Fruit fly (Drosophila melanogaster): ENCODE results near the gene Pdp.

The Pdp gene

DNA sequence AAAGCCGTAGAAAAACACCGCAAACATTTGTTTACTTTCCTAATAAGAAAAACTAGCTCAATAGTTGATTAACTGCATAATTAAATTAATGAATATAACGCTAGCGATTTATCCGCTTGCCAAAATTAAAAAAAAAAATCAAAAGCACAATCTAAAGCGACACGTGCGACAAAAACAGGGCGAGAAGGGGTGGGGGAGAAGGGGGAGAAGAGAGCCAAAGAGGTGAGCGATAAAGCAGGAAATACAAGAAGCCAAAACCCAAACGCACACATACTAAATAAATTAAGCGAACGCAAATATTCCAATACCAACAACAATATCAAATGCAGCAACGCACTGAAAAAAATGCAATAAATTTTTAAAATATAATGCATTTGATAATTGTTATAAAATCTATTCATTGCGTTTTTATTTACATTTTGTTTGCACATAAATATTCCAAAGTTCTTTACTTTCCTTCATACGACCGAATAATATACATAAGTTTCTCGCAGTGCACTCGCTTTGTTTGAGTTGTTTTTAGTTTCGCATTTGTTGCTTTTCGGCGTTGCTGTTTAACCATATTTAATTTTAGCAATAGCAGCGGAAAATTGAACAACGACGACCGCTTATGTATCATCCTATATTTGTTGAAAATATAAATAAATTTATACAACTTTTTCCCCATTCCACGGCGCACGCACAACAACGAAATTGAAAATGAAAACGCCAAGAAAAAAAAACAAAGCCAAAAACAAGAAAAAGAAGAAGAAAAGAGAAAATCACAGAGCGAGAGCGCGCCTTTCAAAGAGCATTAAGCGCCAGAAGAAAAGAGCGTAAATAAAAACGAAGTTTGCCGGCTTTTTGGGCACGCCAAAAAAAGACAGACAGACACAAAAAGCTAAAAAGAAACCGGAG, 36.2 kb downstream of the Pdp start (continued):
- peak; percentile 91 for TF ChIP-seq CG13624 (GFP tag; optimal IDR thresholded peaks at IDR 0.05)
- peak; percentile 67 for TF ChIP-seq ERR (GFP tag; optimal IDR thresholded peaks at IDR 0.05)
- TF ChIP-seq CG6654 (GFP tag; optimal IDR thresholded peaks at IDR 0.05) = peak; percentile 81
- TF ChIP-seq tio (GFP tag; optimal IDR thresholded peaks at IDR 0.05) = peak; percentile 91
- TF ChIP-seq gem (tag; optimal IDR thresholded peaks at IDR 0.05) = peak; percentile 98
- TF ChIP-seq btn (GFP tag; optimal IDR thresholded peaks at IDR 0.05) = peak; percentile 78
- TF ChIP-seq sqz (GFP tag; optimal IDR thresholded peaks at IDR 0.05) = peak; percentile 93
- peak; percentile 93 for TF ChIP-seq scrt (GFP tag; optimal IDR thresholded peaks at IDR 0.05)
- peak; percentile 93 for TF ChIP-seq CG6765 (GFP tag; optimal IDR thresholded peaks at IDR 0.05)
- TF ChIP-seq tx (GFP tag; optimal IDR thresholded peaks at IDR 0.05) = peak; percentile 87
- TF ChIP-seq D (optimal IDR thresholded peaks at IDR 0.05) = no peak
- peak; percentile 91 for TF ChIP-seq D (GFP tag; optimal IDR thresholded peaks at IDR 0.05)
- TF ChIP-seq da (GFP tag; optimal IDR thresholded peaks at IDR 0.05) = peak; percentile 75
- TF ChIP-seq CG18764 (GFP tag; optimal IDR thresholded peaks at IDR 0.05) = peak; percentile 85
- peak; percentile 84 for TF ChIP-seq CG10565 (GFP tag; optimal IDR thresholded peaks at IDR 0.05)
- TF ChIP-seq CG16813 (GFP tag; IDR thresholded peaks at IDR 0.05; ENCODE audit: partially characterized antibody) = no peak
- TF ChIP-seq jing (GFP tag; optimal IDR thresholded peaks at IDR 0.05) = peak; percentile 88
- TF ChIP-seq lbe (GFP tag; optimal IDR thresholded peaks at IDR 0.05) = peak; percentile 96
- peak; percentile 91 for TF ChIP-seq nerfin-1 (tag; optimal IDR thresholded peaks at IDR 0.05)
- TF ChIP-seq emc (GFP tag; optimal IDR thresholded peaks at IDR 0.05) = peak; percentile 86
- peak; percentile 80 for TF ChIP-seq exex (tag; optimal IDR thresholded peaks at IDR 0.05)
- TF ChIP-seq CG9817 (tag; optimal IDR thresholded peaks at IDR 0.05) = peak; percentile 95
- TF ChIP-seq CG31441 (GFP tag; IDR thresholded peaks at IDR 0.05) = peak; percentile 98
- peak; percentile 86 for TF ChIP-seq CG10274 (GFP tag; optimal IDR thresholded peaks at IDR 0.05)
- TF ChIP-seq NC2β (GFP tag; optimal IDR thresholded peaks at IDR 0.05) = peak; percentile 72
- TF ChIP-seq CG2712 (tag; optimal IDR thresholded peaks at IDR 0.05) = peak; percentile 96
- TF ChIP-seq pb (GFP tag; optimal IDR thresholded peaks at IDR 0.05) = peak; percentile 78
- peak; percentile 93 for TF ChIP-seq CG15011 (GFP tag; optimal IDR thresholded peaks at IDR 0.05)
- peak; percentile 95 for TF ChIP-seq salm (tag; optimal IDR thresholded peaks at IDR 0.05)
- TF ChIP-seq Ssrp (tag; optimal IDR thresholded peaks at IDR 0.05) = peak; percentile 95
- TF ChIP-seq CG11504 (tag; optimal IDR thresholded peaks at IDR 0.05) = peak; percentile 97
- TF ChIP-seq D19A (tag; optimal IDR thresholded peaks at IDR 0.05) = peak; percentile 91
- peak; percentile 85 for TF ChIP-seq B-H2 (GFP tag; optimal IDR thresholded peaks at IDR 0.05)
- peak; percentile 55 for TF ChIP-seq Sry-β (GFP tag; optimal IDR thresholded peaks at IDR 0.05)
- TF ChIP-seq Atf-2 (GFP tag; optimal IDR thresholded peaks at IDR 0.05) = peak; percentile 79
- TF ChIP-seq Rx (GFP tag; IDR thresholded peaks at IDR 0.05) = peak; percentile 91
- peak; percentile 94 for TF ChIP-seq bab2 (GFP tag; optimal IDR thresholded peaks at IDR 0.05)
- no peak for TF ChIP-seq tll (GFP tag; optimal IDR thresholded peaks at IDR 0.05)
- peak; percentile 93 for TF ChIP-seq CG12071 (GFP tag; optimal IDR thresholded peaks at IDR 0.05)
- peak; percentile 89 for TF ChIP-seq onecut (GFP tag; IDR thresholded peaks at IDR 0.05)
- peak; percentile 98 for TF ChIP-seq Ets65A (GFP tag)
- peak; percentile 85 for TF ChIP-seq twi (tag; optimal IDR thresholded peaks at IDR 0.05)
- peak; percentile 94 for TF ChIP-seq CG17328 (GFP tag; IDR thresholded peaks at IDR 0.05)
- TF ChIP-seq CG14014 (GFP tag; IDR thresholded peaks at IDR 0.05) = peak; percentile 96
- TF ChIP-seq h (optimal IDR thresholded peaks at IDR 0.05) = no peak
- peak; percentile 86 for TF ChIP-seq CG3838 (GFP tag; optimal IDR thresholded peaks at IDR 0.05)
- no peak for TF ChIP-seq Tbp (GFP tag; optimal IDR thresholded peaks at IDR 0.05)
- TF ChIP-seq CG34376 (GFP tag; optimal IDR thresholded peaks at IDR 0.05) = peak; percentile 87
- peak; percentile 95 for TF ChIP-seq CG17385 (GFP tag; optimal IDR thresholded peaks at IDR 0.05)
